Fruit fly (Drosophila melanogaster) whole organism, pupa: Measurements from ENCODE around the gene Rrp47.

ENCODE experiments used
- CG10348 ChIP-seq: fragments of 200-800 bp; sonication (Bioruptor generic); IDR thresholded peaks from 2 replicates; pipeline ENCODE4 v1.3.6; 2022; ENCODE audit warnings: missing biosample characterization, missing genetic modification characterization
- CG13204 ChIP-seq: fragments of 200-800 bp; sonication (Bioruptor generic); optimal IDR thresholded peaks from 2 replicates; lab custom pipeline; 2018; ENCODE audit warnings: missing biosample characterization, mild to moderate bottlenecking, missing genetic modification characterization, moderate library complexity
- CG14655 ChIP-seq: fragments of 200-800 bp; sonication (Bioruptor generic); optimal IDR thresholded peaks from 3 replicates; lab custom pipeline; 2017; ENCODE audit warnings: mild to moderate bottlenecking, missing biosample characterization, missing genetic modification reagents, missing genetic modification characterization
- CG15710 ChIP-seq: fragments of 200-800 bp; sonication (Bioruptor generic); optimal IDR thresholded peaks from 2 replicates; lab custom pipeline; 2018; ENCODE audit warnings: missing biosample characterization, mild to moderate bottlenecking, missing genetic modification characterization, moderate library complexity
- CG17806 ChIP-seq: fragments of 200-800 bp; sonication (Bioruptor generic); optimal IDR thresholded peaks from 2 replicates; lab custom pipeline; 2018; ENCODE audit warnings: missing biosample characterization, mild to moderate bottlenecking, missing genetic modification characterization, moderate library complexity
- CG32121 ChIP-seq: fragments of 200-800 bp; sonication (Bioruptor generic); IDR thresholded peaks from 2 replicates; pipeline ENCODE4 v1.3.6; 2022; ENCODE audit warnings: missing biosample characterization, missing genetic modification characterization
- CG34367 ChIP-seq: fragments of 200-800 bp; sonication (Bioruptor generic); optimal IDR thresholded peaks from 2 replicates; lab custom pipeline; 2018; ENCODE audit warnings: missing biosample characterization, mild to moderate bottlenecking, missing genetic modification characterization
- CG4496 ChIP-seq: fragments of 200-800 bp; sonication (Bioruptor generic); IDR thresholded peaks from 3 replicates; pipeline ENCODE4 v1.3.6; 2022; ENCODE audit warnings: missing biosample characterization, missing genetic modification characterization
- CG8159 ChIP-seq: fragments of 200-800 bp; sonication (Bioruptor generic); optimal IDR thresholded peaks from 3 replicates; lab custom pipeline; 2018; ENCODE audit warnings: missing biosample characterization, mild to moderate bottlenecking, missing genetic modification characterization, moderate library complexity
- CG8301 ChIP-seq: fragments of 200-800 bp; sonication (Bioruptor generic); optimal IDR thresholded peaks from 2 replicates; lab custom pipeline; 2018; ENCODE audit warnings: missing biosample characterization, mild to moderate bottlenecking, missing genetic modification characterization
- CG9948 ChIP-seq: fragments of 200-800 bp; sonication (Bioruptor generic); optimal IDR thresholded peaks from 2 replicates; lab custom pipeline; 2018; ENCODE audit warnings: missing biosample characterization, mild to moderate bottlenecking, missing genetic modification characterization, moderate library complexity
- D1 ChIP-seq: fragments of 200-800 bp; sonication (Bioruptor generic); optimal IDR thresholded peaks from 2 replicates; lab custom pipeline; 2018; ENCODE audit warnings: missing biosample characterization, mild to moderate bottlenecking, missing genetic modification characterization, moderate library complexity
- EcR ChIP-seq: fragments of 200-800 bp; sonication (Bioruptor generic); optimal IDR thresholded peaks from 3 replicates; lab custom pipeline; 2019; ENCODE audit warnings: missing biosample characterization, missing genetic modification characterization, mild to moderate bottlenecking, moderate library complexity, missing genetic modification reagents
- Ets98B ChIP-seq: fragments of 200-800 bp; sonication (Bioruptor generic); IDR thresholded peaks from 2 replicates; pipeline ENCODE4 v1.3.6; 2022; ENCODE audit warnings: missing biosample characterization, missing genetic modification characterization
- Pif1A ChIP-seq: fragments of 200-800 bp; sonication (Bioruptor generic); optimal IDR thresholded peaks from 3 replicates; lab custom pipeline; 2016; ENCODE audit warnings: missing biosample characterization, missing genetic modification characterization
- Pif1B ChIP-seq: fragments of 200-800 bp; sonication (Bioruptor generic); optimal IDR thresholded peaks from 3 replicates; lab custom pipeline; 2016; ENCODE audit warnings: missing biosample characterization, missing genetic modification characterization
- Snoo ChIP-seq: fragments of 200-800 bp; sonication (Bioruptor generic); optimal IDR thresholded peaks from 3 replicates; lab custom pipeline; 2017; ENCODE audit warnings: missing biosample characterization, mild to moderate bottlenecking, missing genetic modification characterization, inconsistent platforms
- fd96Ca ChIP-seq: fragments of 200-800 bp; sonication (Bioruptor generic); IDR thresholded peaks from 3 replicates; pipeline ENCODE4 v1.3.6; 2022; ENCODE audit warnings: missing biosample characterization, missing genetic modification characterization
- gl ChIP-seq: fragments of 200-800 bp; sonication (Bioruptor generic); optimal IDR thresholded peaks from 2 replicates; lab custom pipeline; 2018; ENCODE audit warnings: missing biosample characterization, mild to moderate bottlenecking, missing genetic modification characterization
- rn ChIP-seq: fragments of 200-800 bp; sonication (Bioruptor generic); IDR thresholded peaks from 2 replicates; pipeline ENCODE4 v1.3.6; 2022; ENCODE audit warnings: missing biosample characterization, missing genetic modification characterization

Gene Rrp47

dm6 chrX:15940105-15940955 is 4.4 kb upstream of the Rrp47 start, which contains the start of gene Stim:
Gene Stim (minus strand): TSS chrX:15940451.
- no peak for TF ChIP-seq Pif1B
- no peak for TF ChIP-seq CG14655 (GFP tag; lab: Kevin White, UChicago)
- TF ChIP-seq Snoo (tag; lab: Kevin White, UChicago): no peak
- no peak for TF ChIP-seq CG34367 (tag; lab: Kevin White, UChicago)
- no peak for TF ChIP-seq EcR (GFP tag; lab: Kevin White, UChicago)
- no peak for TF ChIP-seq gl (tag; lab: Kevin White, UChicago)
- TF ChIP-seq CG17806 (tag; lab: Kevin White, UChicago): no peak
- TF ChIP-seq CG4496 (GFP tag; lab: Robert Waterston, UW): no peak

- TF ChIP-seq CG32121 (GFP tag; lab: Robert Waterston, UW): no peak
- TF ChIP-seq CG13204 (GFP tag; lab: Kevin White, UChicago): no peak
- TF ChIP-seq CG34367 (tag; lab: Kevin White, UChicago): no peak
- TF ChIP-seq CG4496 (GFP tag; lab: Robert Waterston, UW): no peak
- no peak for TF ChIP-seq CG10348 (GFP tag; lab: Robert Waterston, UW)
- no peak for TF ChIP-seq rn (GFP tag; lab: Robert Waterston, UW)
- TF ChIP-seq D1 (tag; lab: Kevin White, UChicago): no peak
- TF ChIP-seq EcR (GFP tag; lab: Kevin White, UChicago): no peak
- TF ChIP-seq CG15710 (tag; lab: Kevin White, UChicago): no peak
- no peak for TF ChIP-seq fd96Ca
- no peak for TF ChIP-seq Pif1A (GFP tag; lab: Kevin White, UChicago)
Observed at dm6 chrX:15940956-15941246, 3.8 kb upstream of the Rrp47 start, which contains the start of gene CG8924. Gene CG8924 (plus strand): TSS chrX:15941077.

- TF ChIP-seq CG8159 (tag; lab: Kevin White, UChicago) (no peak), EcR (GFP tag; lab: Kevin White, UChicago) (no peak), D1 (tag; lab: Kevin White, UChicago) (no peak), CG10348 (GFP tag; lab: Robert Waterston, UW) (no peak), CG9948 (tag; lab: Kevin White, UChicago) (no peak), gl (tag; lab: Kevin White, UChicago) (no peak), Snoo (tag; lab: Kevin White, UChicago) (no peak)
Observed at dm6 chrX:15941527-15941926, 3.2 kb upstream of the Rrp47 start.

dm6 chrX:15950056-15950455 is 5.4 kb downstream of the Rrp47 start:
- no peak for TF ChIP-seq CG34367 (tag; lab: Kevin White, UChicago)
- no peak for TF ChIP-seq CG4496 (GFP tag; lab: Robert Waterston, UW)
- TF ChIP-seq CG15710 (tag; lab: Kevin White, UChicago): no peak
- no peak for TF ChIP-seq CG32121 (GFP tag; lab: Robert Waterston, UW)
- TF ChIP-seq CG10348 (GFP tag; lab: Robert Waterston, UW): no peak
- no peak for TF ChIP-seq CG14655 (GFP tag; lab: Kevin White, UChicago)
- TF ChIP-seq rn (GFP tag; lab: Robert Waterston, UW): no peak
- no peak for TF ChIP-seq CG17806 (tag; lab: Kevin White, UChicago)
- no peak for TF ChIP-seq Ets98B (GFP tag; lab: Robert Waterston, UW)
- TF ChIP-seq CG13204 (GFP tag; lab: Kevin White, UChicago): no peak
- TF ChIP-seq D1 (tag; lab: Kevin White, UChicago): no peak
- no peak for TF ChIP-seq CG8159 (tag; lab: Kevin White, UChicago)
- TF ChIP-seq CG9948 (tag; lab: Kevin White, UChicago): no peak
- TF ChIP-seq gl (tag; lab: Kevin White, UChicago): no peak
- TF ChIP-seq, all 21 proteins: peak for 0

- TF ChIP-seq CG17806 (tag; lab: Kevin White, UChicago): no peak
- TF ChIP-seq EcR (GFP tag; lab: Kevin White, UChicago): no peak
- no peak for TF ChIP-seq fd96Ca
- TF ChIP-seq CG4496 (GFP tag; lab: Robert Waterston, UW): no peak
- no peak for TF ChIP-seq CG34367 (tag; lab: Kevin White, UChicago)
- no peak for TF ChIP-seq Snoo (tag; lab: Kevin White, UChicago)
- no peak for TF ChIP-seq CG32121 (GFP tag; lab: Robert Waterston, UW)
- no peak for TF ChIP-seq CG10348 (GFP tag; lab: Robert Waterston, UW)
- no peak for TF ChIP-seq gl (tag; lab: Kevin White, UChicago)
- no peak for TF ChIP-seq Ets98B (GFP tag; lab: Robert Waterston, UW)
- no peak for TF ChIP-seq rn (GFP tag; lab: Robert Waterston, UW)
Observed at dm6 chrX:15969577-15969976, 24.9 kb downstream of the Rrp47 start.

dm6 chrX:15971574-15971973 is 26.9 kb downstream of the Rrp47 start:
- TF ChIP-seq CG15710 (tag; lab: Kevin White, UChicago) (no peak), CG8159 (tag; lab: Kevin White, UChicago) (no peak), D1 (tag; lab: Kevin White, UChicago) (no peak), rn (GFP tag; lab: Robert Waterston, UW) (no peak), CG14655 (GFP tag; lab: Kevin White, UChicago) (no peak), CG8301 (tag; lab: Kevin White, UChicago) (no peak), CG34367 (tag; lab: Kevin White, UChicago) (no peak), fd96Ca (no peak)
